Fruit fly (Drosophila melanogaster) whole organism, prepupa: Measurements from ENCODE around the gene awd.

ENCODE experiments used
- CG10669 ChIP-seq: fragments of 200-800 bp; sonication (Bioruptor generic); optimal IDR thresholded peaks from 3 replicates; lab custom pipeline; 2018; ENCODE audit warnings: missing biosample characterization, mild to moderate bottlenecking, missing genetic modification characterization, moderate library complexity
- CG11294 ChIP-seq: fragments of 200-800 bp; sonication (Bioruptor generic); IDR thresholded peaks from 2 replicates; pipeline ENCODE4 v1.3.6; 2022; ENCODE audit warnings: missing biosample characterization, missing genetic modification characterization
- CG11762 ChIP-seq: fragments of 200-800 bp; sonication (Bioruptor generic); optimal IDR thresholded peaks from 3 replicates; lab custom pipeline; 2016; ENCODE audit warnings: missing biosample characterization, missing genetic modification characterization; ENCODE audit not compliant: insufficient read depth
- CG15336 ChIP-seq: fragments of 200-800 bp; sonication (Bioruptor generic); IDR thresholded peaks from 2 replicates; pipeline ENCODE4 v1.3.6; 2022; ENCODE audit warnings: missing biosample characterization, missing genetic modification characterization
- CG1621 ChIP-seq: fragments of 200-800 bp; sonication (Bioruptor generic); optimal IDR thresholded peaks from 3 replicates; lab custom pipeline; 2018; ENCODE audit warnings: missing biosample characterization, mild to moderate bottlenecking, missing genetic modification characterization
- CG16779 ChIP-seq: fragments of 200-800 bp; sonication (Bioruptor generic); optimal IDR thresholded peaks from 3 replicates; lab custom pipeline; 2017; ENCODE audit warnings: missing biosample characterization, mild to moderate bottlenecking, missing genetic modification characterization
- CG32006 ChIP-seq: fragments of 200-800 bp; sonication (Bioruptor generic); optimal IDR thresholded peaks from 3 replicates; lab custom pipeline; 2017; ENCODE audit warnings: missing biosample characterization, mild to moderate bottlenecking, missing genetic modification characterization
- CG34406 ChIP-seq: fragments of 200-800 bp; sonication (Bioruptor generic); optimal IDR thresholded peaks from 3 replicates; lab custom pipeline; 2016; ENCODE audit warnings: missing biosample characterization, missing genetic modification characterization
- CG3919 ChIP-seq: fragments of 200-800 bp; sonication (Bioruptor generic); optimal IDR thresholded peaks from 3 replicates; lab custom pipeline; 2016; ENCODE audit warnings: missing biosample characterization, missing genetic modification characterization
- CG6163 ChIP-seq: fragments of 200-800 bp; sonication (Bioruptor generic); IDR thresholded peaks from 3 replicates; pipeline ENCODE4 v1.3.6; 2022; ENCODE audit warnings: missing biosample characterization, missing genetic modification characterization
- CG6276 ChIP-seq: fragments of 200-800 bp; sonication (Bioruptor generic); optimal IDR thresholded peaks from 2 replicates; lab custom pipeline; 2017; ENCODE audit warnings: missing biosample characterization, mild to moderate bottlenecking, missing genetic modification characterization
- CG6792 ChIP-seq: fragments of 200-800 bp; sonication (Bioruptor generic); optimal IDR thresholded peaks from 3 replicates; lab custom pipeline; 2016; ENCODE audit warnings: missing biosample characterization, missing genetic modification characterization
- CG6808 ChIP-seq: fragments of 200-800 bp; sonication (Bioruptor generic); optimal IDR thresholded peaks from 3 replicates; lab custom pipeline; 2017; ENCODE audit warnings: missing biosample characterization, missing genetic modification characterization, mild to moderate bottlenecking, moderate library complexity, missing genetic modification reagents
- CG6854 ChIP-seq: fragments of 200-800 bp; sonication (Bioruptor generic); optimal IDR thresholded peaks from 2 replicates; lab custom pipeline; 2017; ENCODE audit warnings: missing biosample characterization, mild to moderate bottlenecking, missing genetic modification characterization
- CG7368 ChIP-seq: fragments of 200-800 bp; sonication (Bioruptor generic); optimal IDR thresholded peaks from 3 replicates; lab custom pipeline; 2016; ENCODE audit warnings: missing biosample characterization, missing genetic modification characterization
- CG8119 ChIP-seq: fragments of 200-800 bp; sonication (Bioruptor generic); IDR thresholded peaks from 3 replicates; pipeline ENCODE4 v1.3.6; 2022; ENCODE audit warnings: missing biosample characterization, missing genetic modification characterization
- CG8319 ChIP-seq: fragments of 200-800 bp; sonication (Bioruptor generic); optimal IDR thresholded peaks from 3 replicates; lab custom pipeline; 2016; ENCODE audit warnings: missing biosample characterization, missing genetic modification characterization
- CG8632 ChIP-seq: fragments of 200-800 bp; sonication (Bioruptor generic); optimal IDR thresholded peaks from 3 replicates; lab custom pipeline; 2016; ENCODE audit warnings: missing biosample characterization, missing genetic modification characterization
- CG9139 ChIP-seq: fragments of 200-800 bp; sonication (Bioruptor generic); optimal IDR thresholded peaks from 3 replicates; lab custom pipeline; 2017; ENCODE audit warnings: missing biosample characterization, mild to moderate bottlenecking, missing genetic modification characterization
- Eip75B ChIP-seq: fragments of 200-800 bp; sonication (Bioruptor generic); optimal IDR thresholded peaks from 3 replicates; lab custom pipeline; 2016; ENCODE audit warnings: missing biosample characterization, missing genetic modification characterization
- Eip93F ChIP-seq: fragments of 200-800 bp; sonication (Bioruptor generic); optimal IDR thresholded peaks from 2 replicates; lab custom pipeline; 2016; ENCODE audit warnings: missing biosample characterization, mild to moderate bottlenecking, missing genetic modification characterization
- Ets21C ChIP-seq: fragments of 200-800 bp; sonication (Bioruptor generic); optimal IDR thresholded peaks from 3 replicates; lab custom pipeline; 2016; ENCODE audit warnings: missing biosample characterization, missing genetic modification characterization
- Ets96B ChIP-seq: fragments of 200-800 bp; optimal IDR thresholded peaks from 2 replicates; lab custom pipeline; 2019; ENCODE audit warnings: missing biosample characterization, mild to moderate bottlenecking, missing genetic modification characterization, moderate library complexity
- Gug ChIP-seq: fragments of 200-800 bp; sonication (Bioruptor generic); IDR thresholded peaks from 2 replicates; pipeline ENCODE4 v1.3.6; 2022; ENCODE audit warnings: missing biosample characterization, missing genetic modification characterization
- Hr38 ChIP-seq: sonication (Bioruptor generic); optimal IDR thresholded peaks from 2 replicates; lab custom pipeline; 2016; ENCODE audit warnings: missing biosample characterization, missing genetic modification characterization
- Hr39 ChIP-seq: fragments of 200-800 bp; sonication (Bioruptor generic); optimal IDR thresholded peaks from 2 replicates; lab custom pipeline; 2016; ENCODE audit warnings: missing biosample characterization, missing genetic modification characterization
- Met ChIP-seq: fragments of 200-800 bp; sonication (Bioruptor generic); optimal IDR thresholded peaks from 3 replicates; lab custom pipeline; 2016; ENCODE audit warnings: missing biosample characterization, missing genetic modification characterization
- Smox ChIP-seq: fragments of 200-800 bp; sonication (Bioruptor generic); optimal IDR thresholded peaks from 3 replicates; lab custom pipeline; 2016; ENCODE audit warnings: missing biosample characterization, missing genetic modification characterization
- Sox102F ChIP-seq: fragments of 200-800 bp; sonication (Bioruptor generic); optimal IDR thresholded peaks from 2 replicates; lab custom pipeline; 2016; ENCODE audit warnings: missing biosample characterization, mild to moderate bottlenecking, missing genetic modification characterization
- Sox14 ChIP-seq: fragments of 200-800 bp; sonication (Bioruptor generic); optimal IDR thresholded peaks from 3 replicates; lab custom pipeline; 2016; ENCODE audit warnings: missing biosample characterization, missing genetic modification characterization
- Sox15 ChIP-seq: fragments of 200-800 bp; sonication (Bioruptor generic); optimal IDR thresholded peaks from 3 replicates; lab custom pipeline; 2016; ENCODE audit warnings: missing biosample characterization, missing genetic modification characterization
- acj6 ChIP-seq: fragments of 200-800 bp; sonication (Bioruptor generic); optimal IDR thresholded peaks from 3 replicates; lab custom pipeline; 2016; ENCODE audit warnings: missing biosample characterization, missing genetic modification characterization
- cyc ChIP-seq: fragments of 200-800 bp; sonication (Bioruptor generic); optimal IDR thresholded peaks from 3 replicates; lab custom pipeline; 2016; ENCODE audit warnings: missing biosample characterization, missing genetic modification characterization
- dac ChIP-seq: fragments of 200-800 bp; sonication (Bioruptor generic); optimal IDR thresholded peaks from 2 replicates; lab custom pipeline; 2017; ENCODE audit warnings: missing biosample characterization, mild to moderate bottlenecking, missing genetic modification characterization
- dsx ChIP-seq: fragments of 200-800 bp; optimal IDR thresholded peaks from 3 replicates; lab custom pipeline; 2019; ENCODE audit warnings: missing biosample characterization, mild to moderate bottlenecking, missing genetic modification characterization, moderate library complexity; ENCODE audit not compliant: poor library complexity, severe bottlenecking
- eg ChIP-seq: fragments of 200-800 bp; sonication (Bioruptor generic); IDR thresholded peaks from 3 replicates; pipeline ENCODE4 v1.3.6; 2022; ENCODE audit warnings: missing biosample characterization, missing genetic modification characterization
- esn ChIP-seq: fragments of 200-800 bp; sonication (Bioruptor generic); optimal IDR thresholded peaks from 2 replicates; lab custom pipeline; 2016; ENCODE audit warnings: missing biosample characterization, mild to moderate bottlenecking, missing genetic modification characterization, moderate library complexity
- fd85E ChIP-seq: fragments of 200-800 bp; sonication (Bioruptor generic); optimal IDR thresholded peaks from 3 replicates; lab custom pipeline; 2016; ENCODE audit warnings: missing biosample characterization, missing genetic modification characterization
- lz ChIP-seq: fragments of 200-800 bp; sonication (Bioruptor generic); optimal IDR thresholded peaks from 3 replicates; lab custom pipeline; 2016; ENCODE audit warnings: missing biosample characterization, missing genetic modification characterization
- pdm3 ChIP-seq: fragments of 200-800 bp; sonication (Bioruptor generic); optimal IDR thresholded peaks from 3 replicates; lab custom pipeline; 2016; ENCODE audit warnings: missing biosample characterization, missing genetic modification characterization
- spab ChIP-seq: fragments of 200-800 bp; sonication (Bioruptor generic); optimal IDR thresholded peaks from 2 replicates; lab custom pipeline; 2017; ENCODE audit warnings: missing biosample characterization, mild to moderate bottlenecking, missing genetic modification characterization, missing genetic modification reagents
- ss ChIP-seq, 2 experiments: fragments of 200-800 bp; sonication (Bioruptor generic); optimal IDR thresholded peaks; 2 replicates in 1 of 2; 3 replicates in 1 of 2; lab custom pipeline; 2017 to 2018; ENCODE audit warnings: mild to moderate bottlenecking in 2 of 2, missing biosample characterization in 2 of 2, missing genetic modification characterization in 2 of 2, moderate library complexity in 1 of 2
- svp ChIP-seq: fragments of 200-800 bp; sonication (Bioruptor generic); peaks from one replicate; lab custom pipeline; 2016; ENCODE audit warnings: missing biosample characterization, missing genetic modification characterization
- topi ChIP-seq: fragments of 200-800 bp; sonication (Bioruptor generic); optimal IDR thresholded peaks from 3 replicates; lab custom pipeline; 2016; ENCODE audit warnings: missing biosample characterization, missing genetic modification characterization
- vri ChIP-seq: fragments of 200-800 bp; sonication (Bioruptor generic); optimal IDR thresholded peaks from 3 replicates; lab custom pipeline; 2016; ENCODE audit warnings: missing biosample characterization, mild to moderate bottlenecking, missing genetic modification characterization

The awd gene

dm6 chr3R:31712585-31712984 is 33.3 kb downstream of the awd start (continued):
- TF ChIP-seq Ets96B (tag; lab: Kevin White, UChicago) (peak; percentile 23), CG6163 (GFP tag; lab: Robert Waterston, UW) (peak; percentile 34; the same call in 2 of the 3 replicates), CG6808 (GFP tag; lab: Kevin White, UChicago) (no peak), Hr39 (GFP tag; lab: Kevin White, UChicago) (peak; percentile 14), CG8319 (GFP tag; lab: Kevin White, UChicago) (no peak), Eip93F (GFP tag; lab: Kevin White, UChicago) (no peak), CG6792 (GFP tag; lab: Kevin White, UChicago) (no peak), topi (GFP tag; lab: Kevin White, UChicago) (no peak), CG15336 (GFP tag; lab: Robert Waterston, UW) (0 out of 2 replicates have a peak, but pooled peaks have one; percentile 38), CG9139 (GFP tag; lab: Kevin White, UChicago) (no peak), CG6854 (GFP tag; lab: Kevin White, UChicago) (no peak), ss (GFP tag; optimal IDR thresholded peaks at IDR 0.05; lab: Kevin White, UChicago) (no peak), Eip75B (GFP tag; lab: Kevin White, UChicago) (no peak), Sox102F (no peak), CG10669 (GFP tag; lab: Kevin White, UChicago) (no peak), dac (GFP tag; lab: Kevin White, UChicago) (peak; percentile 41), svp (GFP tag; lab: Kevin White, UChicago) (peak; percentile 35), eg (GFP tag; lab: Robert Waterston, UW) (0 out of 3 replicates have a peak, but pooled peaks have one; percentile 24), vri (GFP tag; lab: Kevin White, UChicago) (no peak), CG16779 (tag; lab: Kevin White, UChicago) (peak; percentile 1)

- TF ChIP-seq Sox14 (peak; percentile 8), CG16779 (tag; lab: Kevin White, UChicago) (no peak), CG32006 (GFP tag; lab: Kevin White, UChicago) (peak; percentile 27)
Observed at dm6 chr3R:31711270-31712029, 34.4 kb downstream of the awd start.

dm6 chr3R:31709769-31710168 is 36.1 kb downstream of the awd start:
- peak; percentile 64 for TF ChIP-seq CG32006 (GFP tag; lab: Kevin White, UChicago)
- TF ChIP-seq Eip93F (GFP tag; lab: Kevin White, UChicago): no peak
- TF ChIP-seq CG15336 (GFP tag; lab: Robert Waterston, UW): peak; percentile 30; the same call in 1 of the 2 replicates
- no peak for TF ChIP-seq Smox (GFP tag; lab: Kevin White, UChicago)
- no peak for TF ChIP-seq dsx (GFP tag; lab: Kevin White, UChicago)
- no peak for TF ChIP-seq esn (GFP tag; lab: Kevin White, UChicago)
- no peak for TF ChIP-seq CG6792 (GFP tag; lab: Kevin White, UChicago)
- TF ChIP-seq CG11294 (GFP tag; lab: Robert Waterston, UW): 0 out of 2 replicates have a peak, but pooled peaks have one; percentile 31
- no peak for TF ChIP-seq CG34406 (GFP tag; lab: Kevin White, UChicago)
- TF ChIP-seq CG8119 (GFP tag; lab: Robert Waterston, UW): no peak; the same call in 2 of the 3 replicates
- TF ChIP-seq CG6276 (GFP tag; lab: Kevin White, UChicago): peak; percentile 34
- TF ChIP-seq cyc (GFP tag; lab: Kevin White, UChicago): no peak
- no peak for TF ChIP-seq Sox14
- no peak for TF ChIP-seq Ets21C (GFP tag; lab: Kevin White, UChicago)
- TF ChIP-seq CG3919 (GFP tag; lab: Kevin White, UChicago): no peak
- no peak for TF ChIP-seq CG8632 (GFP tag; lab: Kevin White, UChicago)
- no peak for TF ChIP-seq lz (GFP tag; lab: Kevin White, UChicago)
- TF ChIP-seq Met (GFP tag; lab: Kevin White, UChicago): no peak
- TF ChIP-seq vri (GFP tag; lab: Kevin White, UChicago): no peak
- no peak for TF ChIP-seq acj6
- no peak for TF ChIP-seq Ets96B (tag; lab: Kevin White, UChicago)
- no peak for TF ChIP-seq Eip75B (GFP tag; lab: Kevin White, UChicago)
- TF ChIP-seq CG9139 (GFP tag; lab: Kevin White, UChicago): no peak
- TF ChIP-seq fd85E (GFP tag; lab: Kevin White, UChicago): no peak
- TF ChIP-seq CG11762 (GFP tag; lab: Kevin White, UChicago): no peak
- TF ChIP-seq ss (GFP tag; optimal IDR thresholded peaks at IDR 0.05; lab: Kevin White, UChicago): no peak
- TF ChIP-seq Gug (GFP tag; lab: Robert Waterston, UW): no peak
- TF ChIP-seq Sox15: no peak
- no peak for TF ChIP-seq CG6808 (GFP tag; lab: Kevin White, UChicago)
- TF ChIP-seq Hr38 (GFP tag; lab: Kevin White, UChicago): no peak
- no peak for TF ChIP-seq pdm3 (GFP tag; lab: Kevin White, UChicago)
- no peak for TF ChIP-seq spab
- no peak for TF ChIP-seq CG7368
- TF ChIP-seq CG1621 (tag; lab: Kevin White, UChicago): no peak
